In the genomic region with DNA sequence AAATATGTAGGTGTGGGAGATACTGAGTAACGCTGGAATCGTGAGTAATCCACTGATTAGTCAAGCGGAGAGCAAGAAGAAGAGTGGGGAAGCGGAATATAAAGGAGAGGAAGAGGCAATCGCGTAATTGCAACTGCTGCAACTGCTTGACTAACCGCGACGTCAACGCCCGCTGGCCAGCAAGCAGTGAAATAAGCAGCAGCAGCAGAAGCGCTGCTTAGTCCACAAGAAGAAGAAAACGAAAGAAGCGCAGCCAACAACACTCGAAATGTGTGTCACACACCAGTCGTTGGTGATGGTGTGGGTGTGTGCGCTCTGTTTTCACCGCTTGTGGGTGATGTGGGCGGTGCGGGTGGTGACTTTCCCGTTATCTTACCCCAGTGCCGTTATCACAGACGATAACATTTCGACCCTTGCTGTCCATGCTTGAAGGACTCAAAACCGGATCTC, we compare ENCODE assay signal across 2 fruit fly cellular contexts.
A peak's percentile ranks its signal among the peaks of the same experiment; 100 is the strongest.
TF ChIP-seq lines count a peak whose summit lies in the region.

No protein-coding gene starts in this region.

TF ChIP-seq in whole organism, embryonic, 481 proteins besides CTCF, POLR2A, EP300 and RAD21 (continued from another document and continues in another):
- TF ChIP-seq wor (GFP tag; IDR thresholded peaks at IDR 0.05; lab: Robert Waterston, UW) (no peak), ab (GFP tag; optimal IDR thresholded peaks at IDR 0.05; lab: Kevin White, UChicago) (no peak), Lpt (GFP tag; optimal IDR thresholded peaks at IDR 0.05; lab: Kevin White, UChicago) (peak; percentile 9), cg (GFP tag; optimal IDR thresholded peaks at IDR 0.05; lab: Kevin White, UChicago) (peak; percentile 77), CG10431 (GFP tag; optimal IDR thresholded peaks at IDR 0.05; lab: Kevin White, UChicago) (no peak), CG8765 (GFP tag; IDR thresholded peaks at IDR 0.05; lab: Robert Waterston, UW) (no peak), maf-S (GFP tag; optimal IDR thresholded peaks at IDR 0.05; lab: Kevin White, UChicago) (no peak), pita (GFP tag; optimal IDR thresholded peaks at IDR 0.05; lab: Kevin White, UChicago) (no peak), BEAF-32 (GFP tag; optimal IDR thresholded peaks at IDR 0.05; lab: Kevin White, UChicago) (no peak), eve (GFP tag; optimal IDR thresholded peaks at IDR 0.05; lab: Kevin White, UChicago) (no peak), Med (GFP tag; lab: Kevin White, UChicago) (peak; percentile 11), B-H2 (GFP tag; optimal IDR thresholded peaks at IDR 0.05; lab: Kevin White, UChicago) (no peak), vvl (GFP tag; IDR thresholded peaks at IDR 0.05; lab: Robert Waterston, UW) (no peak), tx (GFP tag; optimal IDR thresholded peaks at IDR 0.05; lab: Kevin White, UChicago) (no peak), tll (GFP tag; optimal IDR thresholded peaks at IDR 0.05; lab: Kevin White, UChicago) (peak in 1 of 2 experiments; percentile 45), CkIIα-i1 (GFP tag; IDR thresholded peaks at IDR 0.05; lab: Robert Waterston, UW) (no peak), Sry-δ (GFP tag; optimal IDR thresholded peaks at IDR 0.05; lab: Kevin White, UChicago) (peak; percentile 23), CG2116 (GFP tag; optimal IDR thresholded peaks at IDR 0.05; lab: Kevin White, UChicago) (no peak), zen (tag; optimal IDR thresholded peaks at IDR 0.05; lab: Kevin White, UChicago) (no peak), hth (optimal IDR thresholded peaks at IDR 0.05; lab: Kevin White, UChicago) (no peak), Adf1 (GFP tag; IDR thresholded peaks at IDR 0.05; lab: Robert Waterston, UW) (peak; percentile 56; the same call in 1 of the 2 replicates), Kr (GFP tag; optimal IDR thresholded peaks at IDR 0.05; lab: Kevin White, UChicago) (no peak), CG17361 (GFP tag; IDR thresholded peaks at IDR 0.05; lab: Robert Waterston, UW) (no peak; the same call in 2 of the 3 replicates), ara (GFP tag; IDR thresholded peaks at IDR 0.05; lab: Robert Waterston, UW) (no peak), Pdp1 (GFP tag; optimal IDR thresholded peaks at IDR 0.05; lab: Kevin White, UChicago) (peak in 1 of 2 experiments; percentile 85), CG18476 (GFP tag; optimal IDR thresholded peaks at IDR 0.05; lab: Kevin White, UChicago) (no peak), pfk (GFP tag; optimal IDR thresholded peaks at IDR 0.05; lab: Kevin White, UChicago) (no peak), Dfd (GFP tag; optimal IDR thresholded peaks at IDR 0.05; lab: Kevin White, UChicago) (peak in 1 of 2 experiments; percentile 86), CG2199 (GFP tag; IDR thresholded peaks at IDR 0.05; lab: Robert Waterston, UW) (peak; percentile 49; the same call in 1 of the 3 replicates), Ets97D (GFP tag; optimal IDR thresholded peaks at IDR 0.05; lab: Kevin White, UChicago) (peak; percentile 24), PHDP (tag; optimal IDR thresholded peaks at IDR 0.05; lab: Kevin White, UChicago) (no peak), CG31365 (tag; optimal IDR thresholded peaks at IDR 0.05; lab: Kevin White, UChicago) (peak; percentile 99), Eip74EF (GFP tag; optimal IDR thresholded peaks at IDR 0.05; lab: Kevin White, UChicago) (peak in 1 of 2 experiments; percentile 97), Oaz (GFP tag; IDR thresholded peaks at IDR 0.05; lab: Robert Waterston, UW) (no peak), GATAe (GFP tag; conservative IDR thresholded peaks at IDR 0.05; lab: Robert Waterston, UW) (peak; percentile 63), Myb (GFP tag; optimal IDR thresholded peaks at IDR 0.05; lab: Kevin White, UChicago) (peak; percentile 54), Hand (GFP tag; optimal IDR thresholded peaks at IDR 0.05; lab: Kevin White, UChicago) (no peak), z (GFP tag; IDR thresholded peaks at IDR 0.05; lab: Robert Waterston, UW) (0 out of 3 replicates have a peak, but pooled peaks have one; percentile 7), CG14860 (GFP tag; IDR thresholded peaks at IDR 0.05; lab: Robert Waterston, UW; ENCODE audit: partially characterized antibody) (0 out of 3 replicates have a peak, but pooled peaks have one; percentile 43), nau (GFP tag; optimal IDR thresholded peaks at IDR 0.05; lab: Kevin White, UChicago) (no peak), Trl (optimal IDR thresholded peaks at IDR 0.05; lab: Kevin White, UChicago) (peak; percentile 26), Trl (GFP tag; optimal IDR thresholded peaks at IDR 0.05; lab: Kevin White, UChicago) (no peak), crol (GFP tag; IDR thresholded peaks at IDR 0.05; lab: Robert Waterston, UW) (peak; percentile 90), dimm (GFP tag; IDR thresholded peaks at IDR 0.05; lab: Robert Waterston, UW) (no peak), lbe (GFP tag; optimal IDR thresholded peaks at IDR 0.05; lab: Kevin White, UChicago) (no peak), Nf-YB (GFP tag; optimal IDR thresholded peaks at IDR 0.05; lab: Kevin White, UChicago) (no peak), btn (GFP tag; optimal IDR thresholded peaks at IDR 0.05; lab: Kevin White, UChicago) (no peak), CG15479 (GFP tag; optimal IDR thresholded peaks at IDR 0.05; lab: Kevin White, UChicago) (peak; percentile 99), NFAT (GFP tag; IDR thresholded peaks at IDR 0.05; lab: Robert Waterston, UW) (no peak), chn (GFP tag; optimal IDR thresholded peaks at IDR 0.05; lab: Kevin White, UChicago) (peak; percentile 31), bbx (GFP tag; IDR thresholded peaks at IDR 0.05; lab: Robert Waterston, UW; ENCODE audit: partially characterized antibody) (no peak), CG1529 (GFP tag; optimal IDR thresholded peaks at IDR 0.05; lab: Kevin White, UChicago) (no peak), sd (tag; optimal IDR thresholded peaks at IDR 0.05; lab: Kevin White, UChicago) (peak; percentile 24), D (optimal IDR thresholded peaks at IDR 0.05; lab: Kevin White, UChicago) (peak; percentile 28), D (GFP tag; optimal IDR thresholded peaks at IDR 0.05; lab: Kevin White, UChicago) (no peak), slbo (GFP tag; IDR thresholded peaks at IDR 0.05; lab: Robert Waterston, UW) (no peak), Oli (tag; optimal IDR thresholded peaks at IDR 0.05; lab: Kevin White, UChicago) (no peak), CG17568 (GFP tag; optimal IDR thresholded peaks at IDR 0.05; lab: Kevin White, UChicago) (no peak), CG42726 (GFP tag; IDR thresholded peaks at IDR 0.05; lab: Robert Waterston, UW; ENCODE audit: partially characterized antibody) (0 out of 2 replicates have a peak, but pooled peaks have one; percentile 43), cwo (GFP tag; optimal IDR thresholded peaks at IDR 0.05; lab: Kevin White, UChicago) (no peak), Hr78 (GFP tag; optimal IDR thresholded peaks at IDR 0.05; lab: Kevin White, UChicago) (no peak), CG43689 (GFP tag; IDR thresholded peaks at IDR 0.05; lab: Robert Waterston, UW) (no peak), CG4820 (GFP tag; optimal IDR thresholded peaks at IDR 0.05; lab: Kevin White, UChicago) (no peak), CG16813 (GFP tag; IDR thresholded peaks at IDR 0.05; lab: Robert Waterston, UW; ENCODE audit: partially characterized antibody) (no peak)

TF ChIP-seq in whole organism, prepupa, 60 proteins besides CTCF, POLR2A, EP300 and RAD21 (continued from another document):
- TF ChIP-seq CG6276 (GFP tag; optimal IDR thresholded peaks at IDR 0.05; lab: Kevin White, UChicago) (no peak), cyc (GFP tag; optimal IDR thresholded peaks at IDR 0.05; lab: Kevin White, UChicago) (no peak), CG1621 (tag; optimal IDR thresholded peaks at IDR 0.05; lab: Kevin White, UChicago) (no peak), CG4318 (GFP tag; optimal IDR thresholded peaks at IDR 0.05; lab: Kevin White, UChicago) (no peak), CG32006 (GFP tag; optimal IDR thresholded peaks at IDR 0.05; lab: Kevin White, UChicago) (no peak), CG8119 (GFP tag; IDR thresholded peaks at IDR 0.05; lab: Robert Waterston, UW) (0 out of 3 replicates have a peak, but pooled peaks have one; percentile 23), CG7368 (GFP tag; optimal IDR thresholded peaks at IDR 0.05; lab: Kevin White, UChicago) (no peak), lz (GFP tag; optimal IDR thresholded peaks at IDR 0.05; lab: Kevin White, UChicago) (no peak), Lpt (GFP tag; optimal IDR thresholded peaks at IDR 0.05; lab: Kevin White, UChicago) (no peak), Sox15 (GFP tag; optimal IDR thresholded peaks at IDR 0.05; lab: Kevin White, UChicago) (no peak), Ets96B (tag; optimal IDR thresholded peaks at IDR 0.05; lab: Kevin White, UChicago) (no peak), vri (GFP tag; optimal IDR thresholded peaks at IDR 0.05; lab: Kevin White, UChicago) (peak; percentile 83), acj6 (GFP tag; optimal IDR thresholded peaks at IDR 0.05; lab: Kevin White, UChicago) (no peak), fd85E (GFP tag; optimal IDR thresholded peaks at IDR 0.05; lab: Kevin White, UChicago) (no peak)
TF ChIP-seq in whole organism, prepupa: peak in this region for 7.
